Fruit fly (Drosophila melanogaster) whole organism, embryonic: Measurements from ENCODE around the gene slpr.

Experiments used
- Bgb ChIP-seq: fragments of 200-800 bp; sonication (Bioruptor generic); IDR thresholded peaks from 2 replicates; pipeline ENCODE4 v1.3.6; 2022; ENCODE audit warnings: missing biosample characterization, missing genetic modification characterization; ENCODE audit not compliant: partially characterized antibody
- CG10209 ChIP-seq: fragments of 200-800 bp; sonication (Bioruptor generic); optimal IDR thresholded peaks from 3 replicates; lab custom pipeline; 2017; ENCODE audit warnings: missing biosample characterization, mild to moderate bottlenecking, missing genetic modification characterization, missing genetic modification reagents
- CG10321 ChIP-seq: fragments of 200-800 bp; sonication (Bioruptor generic); IDR thresholded peaks from 2 replicates; pipeline ENCODE4 v1.3.6; 2022; ENCODE audit warnings: missing biosample characterization, missing genetic modification characterization
- CG10366 ChIP-seq: fragments of 200-800 bp; sonication (Bioruptor generic); IDR thresholded peaks from 2 replicates; pipeline ENCODE4 v1.3.6; 2022; ENCODE audit warnings: missing biosample characterization, missing genetic modification characterization
- CG11398 ChIP-seq: fragments of 200-800 bp; sonication (Bioruptor generic); optimal IDR thresholded peaks from 2 replicates; lab custom pipeline; 2016; ENCODE audit warnings: missing biosample characterization, missing genetic modification characterization
- CG11504 ChIP-seq: fragments of 200-800 bp; sonication (Bioruptor generic); optimal IDR thresholded peaks from 3 replicates; lab custom pipeline; 2019; ENCODE audit warnings: missing biosample characterization, mild to moderate bottlenecking, missing genetic modification characterization, moderate library complexity
- CG11560 ChIP-seq: fragments of 200-800 bp; sonication (Bioruptor generic); IDR thresholded peaks from 3 replicates; pipeline ENCODE4 v1.3.6; 2022; ENCODE audit warnings: missing biosample characterization, missing genetic modification characterization
- CG14667 ChIP-seq: fragments of 200-800 bp; sonication (Bioruptor generic); IDR thresholded peaks from 2 replicates; pipeline ENCODE4 v1.3.6; 2022; ENCODE audit warnings: missing biosample characterization, missing genetic modification characterization
- CG15073 ChIP-seq: fragments of 200-800 bp; sonication (Bioruptor generic); optimal IDR thresholded peaks from 2 replicates; lab custom pipeline; 2016; ENCODE audit warnings: missing biosample characterization, missing genetic modification characterization
- CG1529 ChIP-seq: fragments of 200-800 bp; sonication (Bioruptor generic); optimal IDR thresholded peaks from 3 replicates; lab custom pipeline; 2018; ENCODE audit warnings: missing biosample characterization, missing genetic modification characterization
- CG1603 ChIP-seq: fragments of 200-800 bp; sonication (Bioruptor generic); optimal IDR thresholded peaks from 2 replicates; lab custom pipeline; 2019; ENCODE audit warnings: missing biosample characterization, mild to moderate bottlenecking, missing genetic modification characterization, moderate library complexity
- CG16813 ChIP-seq: fragments of 200-800 bp; sonication (Bioruptor generic); IDR thresholded peaks from 3 replicates; pipeline ENCODE4 v1.3.6; 2022; ENCODE audit warnings: missing biosample characterization, missing genetic modification characterization; ENCODE audit not compliant: partially characterized antibody
- CG16863 ChIP-seq: fragments of 200-800 bp; sonication (Bioruptor generic); optimal IDR thresholded peaks from 3 replicates; lab custom pipeline; 2016; ENCODE audit warnings: missing biosample characterization, missing genetic modification characterization
- CG17328 ChIP-seq: fragments of 200-800 bp; sonication (Bioruptor generic); IDR thresholded peaks from 2 replicates; pipeline ENCODE4 v1.3.6; 2022; ENCODE audit warnings: missing biosample characterization, missing genetic modification characterization
- CG17802 ChIP-seq: fragments of 200-800 bp; sonication (Bioruptor generic); optimal IDR thresholded peaks from 2 replicates; lab custom pipeline; 2018; ENCODE audit warnings: missing biosample characterization, mild to moderate bottlenecking, missing genetic modification characterization, moderate library complexity
- CG2129 ChIP-seq: fragments of 200-800 bp; sonication (Bioruptor generic); IDR thresholded peaks from 2 replicates; pipeline ENCODE4 v1.3.6; 2022; ENCODE audit warnings: missing biosample characterization, missing genetic modification characterization; ENCODE audit not compliant: partially characterized antibody
- CG3163 ChIP-seq: fragments of 200-800 bp; sonication (Bioruptor generic); optimal IDR thresholded peaks from 3 replicates; lab custom pipeline; 2016; ENCODE audit warnings: missing biosample characterization, missing genetic modification characterization
- CG4282 ChIP-seq: fragments of 200-800 bp; sonication (Bioruptor generic); optimal IDR thresholded peaks from 2 replicates; lab custom pipeline; 2016; ENCODE audit warnings: missing biosample characterization, missing genetic modification characterization
- CG4617 ChIP-seq: fragments of 200-800 bp; sonication (Bioruptor generic); optimal IDR thresholded peaks from 3 replicates; lab custom pipeline; 2016; ENCODE audit warnings: missing biosample characterization, missing genetic modification characterization, borderline replicate concordance
- CG5245 ChIP-seq: fragments of 200-800 bp; sonication (Bioruptor generic); optimal IDR thresholded peaks from 3 replicates; lab custom pipeline; 2016; ENCODE audit warnings: missing biosample characterization, missing genetic modification characterization
- CG6689 ChIP-seq: fragments of 200-800 bp; sonication (Bioruptor generic); IDR thresholded peaks from 2 replicates; pipeline ENCODE4 v1.3.6; 2022; ENCODE audit warnings: missing biosample characterization, missing genetic modification characterization
- CoRest ChIP-seq: fragments of 200-800 bp; sonication (Bioruptor generic); optimal IDR thresholded peaks from 3 replicates; lab custom pipeline; 2018; ENCODE audit warnings: missing biosample characterization, mild to moderate bottlenecking, missing genetic modification characterization, moderate library complexity
- Doc2 ChIP-seq: fragments of 200-800 bp; sonication (Bioruptor generic); IDR thresholded peaks from 2 replicates; pipeline ENCODE4 v1.3.6; 2022; ENCODE audit warnings: missing biosample characterization, missing genetic modification characterization
- Drgx ChIP-seq: fragments of 200-800 bp; sonication (Bioruptor generic); IDR thresholded peaks from 2 replicates; pipeline ENCODE4 v1.3.6; 2022; ENCODE audit warnings: missing biosample characterization, missing genetic modification characterization
- Eip74EF ChIP-seq, 2 experiments: fragments of 200-800 bp in 1 of 2; fragments of >200 bp in 1 of 2; sonication (Bioruptor generic) in 1 of 2; optimal IDR thresholded peaks; 2 replicates each; lab custom pipeline; 2017 to 2019; ENCODE audit warnings: missing biosample characterization in 2 of 2, missing genetic modification characterization in 2 of 2, mild to moderate bottlenecking in 1 of 2, moderate library complexity in 1 of 2
- Hr51 ChIP-seq, 2 experiments: fragments of 200-800 bp; sonication (Bioruptor generic); optimal IDR thresholded peaks; 2 replicates in 1 of 2; 3 replicates in 1 of 2; lab custom pipeline; 2016 to 2018; ENCODE audit warnings: missing biosample characterization in 2 of 2, missing genetic modification characterization in 2 of 2, mild to moderate bottlenecking in 1 of 2, moderate library complexity in 1 of 2
- Med ChIP-seq: fragments of 200-800 bp; sonication (Bioruptor generic); peaks from one replicate; lab custom pipeline; 2016; ENCODE audit warnings: missing biosample characterization, missing genetic modification characterization, mild to moderate bottlenecking, inconsistent platforms, moderate library complexity
- NC2β ChIP-seq: fragments of 200-800 bp; sonication (Bioruptor generic); optimal IDR thresholded peaks from 2 replicates; lab custom pipeline; 2016; ENCODE audit warnings: missing biosample characterization, missing genetic modification characterization
- Pdp1 ChIP-seq, 2 experiments: fragments of 200-800 bp; sonication (Bioruptor generic); optimal IDR thresholded peaks; 3 replicates each; lab custom pipeline; 2016; ENCODE audit warnings: missing biosample characterization in 2 of 2, missing genetic modification characterization in 2 of 2, mild to moderate bottlenecking in 1 of 2, moderate library complexity in 1 of 2
- Xrp1 ChIP-seq: fragments of 200-800 bp; sonication (Bioruptor generic); IDR thresholded peaks from 2 replicates; pipeline ENCODE4 v1.3.6; 2022; ENCODE audit warnings: missing biosample characterization, missing genetic modification characterization
- ash1 ChIP-seq: fragments of 200-800 bp; sonication (Bioruptor generic); optimal IDR thresholded peaks from 2 replicates; lab custom pipeline; 2018; ENCODE audit warnings: missing biosample characterization, mild to moderate bottlenecking, missing genetic modification characterization
- bcd ChIP-seq: fragments of 200-800 bp; sonication (Bioruptor generic); optimal IDR thresholded peaks from 2 replicates; lab custom pipeline; 2017; ENCODE audit warnings: missing biosample characterization, mild to moderate bottlenecking, missing genetic modification characterization
- chif ChIP-seq, 2 experiments: fragments of 200-800 bp; sonication (Bioruptor generic); optimal IDR thresholded peaks; 3 replicates each; lab custom pipeline; 2016; ENCODE audit warnings: missing biosample characterization in 2 of 2, missing genetic modification characterization in 2 of 2
- ems ChIP-seq: fragments of 200-800 bp; sonication (Bioruptor generic); optimal IDR thresholded peaks from 3 replicates; lab custom pipeline; 2016; ENCODE audit warnings: missing biosample characterization, missing genetic modification characterization
- eve ChIP-seq, 2 experiments: fragments of >200 bp; optimal IDR thresholded peaks; 2 replicates each; lab custom pipeline; 2017; ENCODE audit warnings: missing biosample characterization in 2 of 2, missing genetic modification characterization in 2 of 2
- fd64A ChIP-seq: fragments of 200-800 bp; sonication (Bioruptor generic); optimal IDR thresholded peaks from 3 replicates; lab custom pipeline; 2018; ENCODE audit warnings: missing biosample characterization, mild to moderate bottlenecking, missing genetic modification characterization
- fd96Cb ChIP-seq: fragments of 200-800 bp; sonication (Bioruptor generic); optimal IDR thresholded peaks from 2 replicates; lab custom pipeline; 2018; ENCODE audit warnings: missing biosample characterization, mild to moderate bottlenecking, missing genetic modification characterization, moderate library complexity
- fru ChIP-seq: fragments of >200 bp; optimal IDR thresholded peaks from 2 replicates; lab custom pipeline; 2017
- ftz-f1 ChIP-seq: fragments of 200-800 bp; sonication (Bioruptor generic); optimal IDR thresholded peaks from 2 replicates; lab custom pipeline; 2016; ENCODE audit warnings: missing biosample characterization, missing genetic modification characterization
- fu2 ChIP-seq: fragments of 200-800 bp; sonication (Bioruptor generic); optimal IDR thresholded peaks from 2 replicates; lab custom pipeline; 2016; ENCODE audit warnings: missing biosample characterization, missing genetic modification characterization
- gfzf ChIP-seq: fragments of 200-800 bp; sonication (Bioruptor generic); optimal IDR thresholded peaks from 2 replicates; lab custom pipeline; 2016; ENCODE audit warnings: missing biosample characterization, mild to moderate bottlenecking, missing genetic modification characterization, moderate library complexity
- hbn ChIP-seq: fragments of 200-800 bp; sonication (Bioruptor generic); IDR thresholded peaks from 2 replicates; pipeline ENCODE4 v1.3.6; 2022; ENCODE audit warnings: missing biosample characterization, missing genetic modification characterization; ENCODE audit not compliant: partially characterized antibody
- her ChIP-seq: fragments of 200-800 bp; sonication (Bioruptor generic); optimal IDR thresholded peaks from 2 replicates; lab custom pipeline; 2016; ENCODE audit warnings: missing biosample characterization, missing genetic modification characterization
- inv ChIP-seq: fragments of 200-800 bp; sonication (Bioruptor generic); IDR thresholded peaks from 2 replicates; pipeline ENCODE4 v1.3.6; 2022; ENCODE audit warnings: missing biosample characterization, missing genetic modification characterization; ENCODE audit not compliant: partially characterized antibody
- luna ChIP-seq: fragments of 200-800 bp; sonication (Bioruptor generic); optimal IDR thresholded peaks from 2 replicates; lab custom pipeline; 2016; ENCODE audit warnings: missing biosample characterization, missing genetic modification characterization
- pros ChIP-seq: fragments of 200-800 bp; sonication (Bioruptor generic); optimal IDR thresholded peaks from 3 replicates; lab custom pipeline; 2019; ENCODE audit warnings: missing biosample characterization, mild to moderate bottlenecking, missing genetic modification characterization, moderate library complexity
- wor ChIP-seq: fragments of 200-800 bp; sonication (Bioruptor generic); IDR thresholded peaks from 2 replicates; pipeline ENCODE4 v1.3.6; 2022; ENCODE audit warnings: missing biosample characterization, missing genetic modification characterization

Gene slpr

DNA sequence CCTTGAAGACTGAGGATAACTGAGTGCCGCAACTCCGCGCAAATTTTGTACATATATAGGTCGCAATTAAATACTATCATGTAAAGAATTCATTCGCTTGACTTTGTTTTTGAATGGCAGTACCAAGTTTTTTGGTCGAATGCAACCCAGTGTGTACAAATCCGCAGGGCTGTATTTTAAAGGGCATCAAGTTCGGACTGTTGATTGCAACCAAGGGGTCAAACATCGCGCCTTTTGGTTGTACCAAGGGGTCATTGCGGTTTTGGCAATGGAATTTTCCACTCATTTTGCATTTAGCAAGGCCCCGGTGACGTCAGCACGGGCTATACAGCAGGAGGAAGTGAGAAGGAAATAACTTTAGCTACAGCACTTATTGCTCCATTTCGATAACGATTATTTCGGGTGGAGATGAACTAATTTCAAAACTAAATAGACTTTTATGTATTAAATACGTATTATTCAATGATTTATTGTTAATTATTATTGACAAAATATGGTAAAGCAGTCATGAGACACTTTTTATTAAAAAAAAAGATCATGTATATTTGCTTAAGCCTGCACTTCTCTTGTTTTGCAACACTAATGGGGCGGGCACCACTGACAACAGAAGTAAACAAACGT lies 45.2 kb downstream of the slpr start, which contains the start of gene CG10958 (continued):
- TF ChIP-seq CG10321 (GFP tag; lab: Robert Waterston, UW) (no peak), NC2β (GFP tag; lab: Kevin White, UChicago) (no peak), CG3163 (no peak), luna (GFP tag; lab: Kevin White, UChicago) (no peak), CG11504 (tag; lab: Kevin White, UChicago) (no peak), CG6689 (peak; percentile 64; the same call in 1 of the 2 replicates), Pdp1 (GFP tag; optimal IDR thresholded peaks at IDR 0.05; lab: Kevin White, UChicago) (peak; percentile 40 to 42), wor (GFP tag; lab: Robert Waterston, UW) (0 out of 2 replicates have a peak, but pooled peaks have one; percentile 28), fd64A (GFP tag; lab: Kevin White, UChicago) (no peak), Drgx (GFP tag; lab: Robert Waterston, UW) (peak; percentile 45; the same call in 1 of the 2 replicates), Med (GFP tag; lab: Kevin White, UChicago) (peak; percentile 79), Xrp1 (peak; percentile 70), chif (GFP tag; optimal IDR thresholded peaks at IDR 0.05; lab: Kevin White, UChicago) (peak in 1 of 2 experiments; percentile 13), fu2 (GFP tag; lab: Kevin White, UChicago) (no peak), CG5245 (peak; percentile 58), eve (GFP tag; optimal IDR thresholded peaks at IDR 0.05; lab: Kevin White, UChicago) (no peak), CG10366 (GFP tag; lab: Robert Waterston, UW) (peak; percentile 60), CG11560 (tag; lab: Robert Waterston, UW) (no peak), CG14667 (GFP tag; lab: Robert Waterston, UW) (peak; percentile 40; the same call in 1 of the 2 replicates), Eip74EF (GFP tag; optimal IDR thresholded peaks at IDR 0.05; lab: Kevin White, UChicago) (peak in 1 of 2 experiments; percentile 27), CG4282 (GFP tag; lab: Kevin White, UChicago) (no peak), Hr51 (GFP tag; optimal IDR thresholded peaks at IDR 0.05; lab: Kevin White, UChicago) (peak in 1 of 2 experiments; percentile 60)

- TF ChIP-seq Doc2 (no peak), CG16863 (GFP tag; lab: Kevin White, UChicago) (no peak), CG4617 (peak; percentile 48), her (GFP tag; lab: Kevin White, UChicago) (peak; percentile 85), fd96Cb (tag; lab: Kevin White, UChicago) (no peak), CG1603 (tag; lab: Kevin White, UChicago) (peak; percentile 49), ems (GFP tag; lab: Kevin White, UChicago) (no peak), CG17802 (tag; lab: Kevin White, UChicago) (no peak), CG10209 (GFP tag; lab: Kevin White, UChicago) (no peak), Bgb (peak; percentile 81), ash1 (GFP tag; lab: Kevin White, UChicago) (no peak), CoRest (tag; lab: Kevin White, UChicago) (peak; percentile 13), CG16813 (GFP tag; lab: Robert Waterston, UW) (peak; percentile 79), pros (GFP tag; lab: Kevin White, UChicago) (no peak), hbn (GFP tag; lab: Robert Waterston, UW) (peak; percentile 59; the same call in 1 of the 2 replicates), bcd (GFP tag; lab: Kevin White, UChicago) (no peak), ftz-f1 (GFP tag; lab: Kevin White, UChicago) (no peak), gfzf (GFP tag; lab: Kevin White, UChicago) (peak; percentile 80), CG11398 (GFP tag; lab: Kevin White, UChicago) (no peak), NC2β (GFP tag; lab: Kevin White, UChicago) (no peak), fru (lab: Kevin White, UChicago) (no peak), CG1529 (GFP tag; lab: Kevin White, UChicago) (no peak), CG2129 (GFP tag; lab: Robert Waterston, UW) (0 out of 2 replicates have a peak, but pooled peaks have one; percentile 43), CG17328 (GFP tag; lab: Robert Waterston, UW) (no peak), inv (GFP tag; lab: Robert Waterston, UW) (peak; percentile 59; the same call in 1 of the 2 replicates), CG15073 (no peak)
These were observed 47.6 kb downstream of the slpr start, which contains the start of gene CG2116 for dm6 chrX:8129204-8129997. Gene CG2116, plus strand, starts transcription at chrX:8129812.
